Worm (Caenorhabditis elegans): ENCODE measurements around the gene T26C5.2.

The T26C5.2 gene

DNA sequence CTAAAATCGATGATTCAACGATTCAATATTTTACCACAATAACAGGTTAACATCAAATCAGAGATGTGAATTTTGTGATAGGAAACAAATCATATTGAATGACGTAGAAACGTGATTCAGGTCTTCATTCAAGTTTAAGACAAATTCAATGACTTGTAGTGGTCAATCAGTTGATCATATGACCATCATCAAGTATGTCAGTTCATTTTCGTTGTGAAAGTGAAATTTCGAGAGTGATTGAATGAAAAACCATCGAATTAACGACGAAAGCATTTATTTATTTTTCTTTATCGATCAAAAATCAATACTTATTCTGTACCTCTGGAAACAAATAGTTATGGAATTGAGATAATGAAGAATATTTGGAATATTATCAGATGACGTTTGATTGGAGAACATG lies 18.5 kb downstream of the T26C5.2 start:
- TF ChIP-seq hlh-30 (tag; optimal IDR thresholded peaks at IDR 0.05; ENCODE audit: insufficient read depth): peak; percentile 23
- no peak for TF ChIP-seq lin-13 (GFP tag; optimal IDR thresholded peaks at IDR 0.05)

DNA sequence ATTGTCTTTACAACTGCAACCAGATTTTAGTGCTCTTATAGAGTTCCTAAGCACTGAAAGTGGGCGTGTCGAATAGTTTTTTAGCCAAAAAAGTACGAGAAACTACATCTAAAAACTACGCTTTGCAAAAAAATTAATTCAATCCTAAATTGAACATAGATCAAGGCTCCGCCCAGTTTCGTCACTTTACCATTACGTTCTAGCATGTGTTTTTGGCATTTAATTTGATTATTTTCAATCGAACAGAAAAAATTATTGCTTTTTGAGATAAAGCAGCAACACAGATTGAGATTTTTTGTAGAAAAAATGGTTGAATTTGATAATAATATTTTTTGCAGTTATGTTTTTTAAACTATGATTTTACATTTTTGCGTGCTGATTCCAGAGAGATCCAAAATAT lies 21.2 kb downstream of the T26C5.2 start, which contains the start of gene nlp-82:
nlp-82 (minus strand) TSS at position 101 of the 400 bp plus-strand sequence.
- TF ChIP-seq ces-1 (GFP tag; optimal IDR thresholded peaks at IDR 0.05) (no peak), F44E2.7 (GFP tag; IDR thresholded peaks at IDR 0.05) (no peak), unc-39 (tag; optimal IDR thresholded peaks at IDR 0.05) (no peak)

DNA sequence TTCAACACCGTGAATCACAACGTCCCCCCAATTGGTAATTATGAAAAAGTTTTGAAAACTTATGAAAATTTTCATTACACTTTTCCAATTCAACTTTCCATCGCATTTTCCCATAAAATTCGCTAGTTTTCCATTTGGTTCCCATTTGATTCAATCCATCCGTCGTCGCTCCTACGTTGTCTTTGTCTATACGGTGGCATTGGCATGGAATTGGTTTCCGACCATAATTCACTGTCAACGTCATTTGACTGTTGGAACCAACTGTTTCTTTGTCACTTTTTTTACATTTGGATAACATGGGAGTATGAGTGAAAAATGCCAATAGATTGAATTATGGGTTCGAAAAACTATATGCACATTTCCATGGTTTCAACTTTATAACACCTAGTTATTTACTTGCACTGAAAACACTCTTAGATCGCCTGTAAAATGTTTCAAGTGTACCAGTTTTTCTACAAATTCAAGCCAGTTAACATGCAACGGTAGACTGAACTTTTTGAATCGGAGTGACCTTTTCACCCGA lies 25.1 kb downstream of the T26C5.2 start:
- TF ChIP-seq nhr-76 (tag; optimal IDR thresholded peaks at IDR 0.05): no peak
- no peak for TF ChIP-seq mxl-2 (GFP tag; conservative IDR thresholded peaks at IDR 0.05)
- no peak for TF ChIP-seq lsy-2 (tag; optimal IDR thresholded peaks at IDR 0.05)
- TF ChIP-seq zag-1 (tag; optimal IDR thresholded peaks at IDR 0.05): no peak
- no peak for TF ChIP-seq spr-1 (tag; optimal IDR thresholded peaks at IDR 0.05)
- TF ChIP-seq dve-1 (tag; optimal IDR thresholded peaks at IDR 0.05; ENCODE audit: insufficient read depth): no peak
- no peak for TF ChIP-seq Y48G9A.11 (GFP tag; IDR thresholded peaks at IDR 0.05)
- no peak for TF ChIP-seq lir-3 (tag; optimal IDR thresholded peaks at IDR 0.05)
- no peak for TF ChIP-seq T20F7.1 (GFP tag; optimal IDR thresholded peaks at IDR 0.05)
- no peak for TF ChIP-seq aha-1 (tag)
- TF ChIP-seq daf-8 (GFP tag; IDR thresholded peaks at IDR 0.05): no peak
- TF ChIP-seq Y5F2A.4 (GFP tag; optimal IDR thresholded peaks at IDR 0.05): no peak
- TF ChIP-seq lin-38 (GFP tag; IDR thresholded peaks at IDR 0.05): no peak
- TF ChIP-seq cey-2 (tag; optimal IDR thresholded peaks at IDR 0.05; ENCODE audit: borderline replicate concordance, insufficient read depth): no peak
- TF ChIP-seq F26F4.8 (GFP tag; conservative IDR thresholded peaks at IDR 0.05): no peak
- TF ChIP-seq php-3 (GFP tag; IDR thresholded peaks at IDR 0.05): no peak
- TF ChIP-seq ama-1 (optimal IDR thresholded peaks at IDR 0.05): no peak
- TF ChIP-seq nhr-102 (tag; optimal IDR thresholded peaks at IDR 0.05): no peak

DNA sequence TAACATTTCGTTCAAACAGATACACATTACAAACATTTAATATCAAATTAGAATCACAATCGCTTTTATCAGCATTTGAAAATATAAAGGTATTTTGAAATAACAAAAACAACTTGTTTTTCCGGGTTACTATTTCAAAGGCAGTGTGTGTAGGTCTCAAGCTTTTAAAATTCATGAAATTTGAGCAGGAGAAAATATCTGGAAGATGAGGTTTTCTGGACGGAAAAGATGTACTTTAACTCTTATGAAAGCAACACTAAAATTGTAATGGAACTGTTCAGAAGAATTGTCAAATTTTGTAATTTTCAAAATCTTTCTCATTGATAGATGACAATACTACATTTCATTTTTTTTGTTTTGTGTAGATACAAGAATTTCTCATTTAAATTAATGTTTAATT lies 25.5 kb downstream of the T26C5.2 start:
- TF ChIP-seq nhr-102 (tag; optimal IDR thresholded peaks at IDR 0.05): no peak
- peak in 1 of 2 experiments; percentile 82 for TF ChIP-seq unc-62 (GFP tag; optimal IDR thresholded peaks at IDR 0.05 in 1 of 2)
- no peak for TF ChIP-seq unc-62 (tag; optimal IDR thresholded peaks at IDR 0.05)

DNA sequence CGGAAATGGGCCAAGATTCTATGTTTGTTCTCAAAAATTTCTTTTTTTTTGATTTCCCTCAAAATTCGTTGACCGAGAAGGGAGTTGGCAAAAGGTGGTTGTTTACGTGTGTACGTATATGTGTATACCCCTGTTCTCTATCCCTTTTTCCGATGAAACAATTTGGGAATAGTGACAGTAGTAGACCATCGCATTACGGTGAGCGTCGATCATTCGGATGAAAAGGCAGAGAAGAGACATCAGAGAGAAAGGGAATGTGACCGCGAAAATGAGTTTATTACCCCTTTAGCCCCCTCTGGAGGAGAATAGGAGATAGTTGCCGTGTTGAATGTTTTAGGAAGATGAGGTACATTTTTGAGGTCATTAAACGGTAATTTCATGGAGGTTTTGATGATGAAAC lies 27.0 kb downstream of the T26C5.2 start:
- TF ChIP-seq nhr-28 (tag; optimal IDR thresholded peaks at IDR 0.05): peak; percentile 16
- no peak for TF ChIP-seq ztf-7 (tag; optimal IDR thresholded peaks at IDR 0.05)

DNA sequence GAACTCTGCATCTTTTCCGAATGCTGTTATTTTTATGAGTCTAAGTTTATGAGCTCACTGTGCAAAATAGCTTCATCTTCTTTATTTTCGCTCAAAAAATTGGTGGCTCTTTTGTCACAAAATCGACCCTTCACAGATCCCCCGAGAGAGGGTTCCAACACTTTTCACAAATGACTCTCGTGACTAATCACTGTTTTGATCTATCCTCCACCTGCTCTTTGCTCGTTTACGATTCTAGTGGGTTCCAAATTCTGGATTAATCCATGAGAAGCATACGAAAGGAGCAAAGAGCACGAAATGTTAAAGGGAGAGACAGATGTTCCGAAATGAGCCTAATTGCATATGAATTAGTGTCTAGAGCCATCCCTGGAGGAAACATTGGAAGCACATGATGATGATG lies 28.4 kb downstream of the T26C5.2 start:
- TF ChIP-seq mep-1 (tag; optimal IDR thresholded peaks at IDR 0.05) (no peak), unc-62 (GFP tag; optimal IDR thresholded peaks at IDR 0.05 in 1 of 2) (peak in 1 of 2 experiments; percentile 86), unc-62 (tag; optimal IDR thresholded peaks at IDR 0.05) (no peak), ceh-62 (tag; optimal IDR thresholded peaks at IDR 0.05) (no peak)

DNA sequence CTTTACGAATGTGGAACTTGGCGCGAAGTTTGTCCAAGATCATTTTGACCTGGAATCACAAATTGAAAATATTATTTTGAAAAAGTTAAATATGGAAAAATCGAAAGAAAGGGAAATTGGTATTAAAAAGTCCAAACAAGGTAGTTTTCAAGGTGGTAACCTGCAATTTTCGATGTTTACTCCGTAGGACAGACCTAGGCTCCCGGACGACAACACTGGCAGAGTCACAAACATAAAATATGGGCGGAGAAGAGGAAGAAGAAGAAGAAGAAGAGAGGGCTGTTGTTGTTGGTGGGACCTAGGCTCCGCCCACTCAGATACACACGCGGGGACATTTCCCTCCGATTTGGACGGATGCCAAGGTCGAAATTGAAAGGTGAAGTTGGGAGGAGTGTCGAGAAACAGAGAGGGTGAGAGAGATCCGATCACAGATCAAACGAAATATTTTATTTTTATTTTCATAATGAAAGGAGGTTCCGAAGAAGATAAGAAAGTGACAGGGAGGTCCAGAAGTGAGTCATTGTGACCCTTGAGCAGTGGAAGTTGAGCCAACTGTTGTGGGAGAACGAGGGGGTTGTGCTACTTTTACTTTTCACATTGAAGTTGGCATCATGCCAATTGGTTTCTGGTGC lies 29.0 kb downstream of the T26C5.2 start, which contains the start of gene aqp-2:
aqp-2 (minus strand) TSS at position 51 of the 632 bp plus-strand sequence.
- TF ChIP-seq daf-16 (GFP tag; optimal IDR thresholded peaks at IDR 0.05): peak in 1 of 2 experiments; percentile 97
- TF ChIP-seq daf-16 (tag; optimal IDR thresholded peaks at IDR 0.05): no peak
- peak; percentile 50 for TF ChIP-seq hlh-11 (tag; optimal IDR thresholded peaks at IDR 0.05)
- TF ChIP-seq unc-62 (GFP tag; optimal IDR thresholded peaks at IDR 0.05 in 1 of 2): peak in 1 of 2 experiments; percentile 56
- TF ChIP-seq unc-62 (tag; optimal IDR thresholded peaks at IDR 0.05): no peak
- no peak for TF ChIP-seq mes-2 (tag; optimal IDR thresholded peaks at IDR 0.05; ENCODE audit: poor library complexity, severe bottlenecking)
- TF ChIP-seq mdl-1 (tag; optimal IDR thresholded peaks at IDR 0.05): peak in 1 of 2 experiments; percentile 39
- TF ChIP-seq vab-7 (GFP tag; IDR thresholded peaks at IDR 0.05): no peak
- TF ChIP-seq set-16 (GFP tag; IDR thresholded peaks at IDR 0.05): peak; percentile 31; the same call in 1 of the 2 replicates
- TF ChIP-seq jun-1 (tag; optimal IDR thresholded peaks at IDR 0.05): no peak
- TF ChIP-seq nhr-11 (tag; optimal IDR thresholded peaks at IDR 0.05): peak; percentile 28
